Worm (Caenorhabditis elegans) whole organism, mixed stage, embryonic: ENCODE measurements around the gene M05D6.5.

Experiments
- ceh-43 ChIP-seq: fragments of 200-800 bp; sonication (Bioruptor generic); optimal IDR thresholded peaks from 2 replicates; lab custom pipeline; 2018; ENCODE audit warnings: mild to moderate bottlenecking, missing genetic modification characterization, moderate library complexity, missing compliant biosample characterization
- flh-1 ChIP-seq: fragments of 200-800 bp; sonication (Bioruptor generic); optimal IDR thresholded peaks from 2 replicates; lab custom pipeline; 2018; ENCODE audit warnings: mild to moderate bottlenecking, missing genetic modification characterization, moderate library complexity, missing compliant biosample characterization
- lin-13 ChIP-seq: fragments of 150-350 bp; optimal IDR thresholded peaks from 2 replicates; lab custom pipeline; 2014; ENCODE audit warnings: missing biosample characterization, missing genetic modification characterization
- lsy-2 ChIP-seq: fragments of 150-350 bp; optimal IDR thresholded peaks from 2 replicates; lab custom pipeline; 2014; ENCODE audit warnings: missing biosample characterization, missing genetic modification characterization
- mep-1 ChIP-seq: fragments of 150-350 bp; optimal IDR thresholded peaks from 2 replicates; lab custom pipeline; 2017; ENCODE audit warnings: missing biosample characterization, missing genetic modification reagents, missing genetic modification characterization, inconsistent platforms
- mls-2 ChIP-seq: sonication (generic microtip); optimal IDR thresholded peaks from 2 replicates; lab custom pipeline; 2016; ENCODE audit warnings: mild to moderate bottlenecking, missing genetic modification characterization, moderate library complexity, missing compliant biosample characterization
- nhr-12 ChIP-seq: fragments of 150-350 bp; optimal IDR thresholded peaks from 2 replicates; lab custom pipeline; 2014; ENCODE audit warnings: missing biosample characterization, missing genetic modification characterization
- nhr-28 ChIP-seq: fragments of 150-350 bp; optimal IDR thresholded peaks from 2 replicates; lab custom pipeline; 2014; ENCODE audit warnings: missing biosample characterization, missing genetic modification characterization
- snpc-4 ChIP-seq: fragments of 150-350 bp; optimal IDR thresholded peaks from 2 replicates; lab custom pipeline; 2014; ENCODE audit warnings: missing biosample characterization, missing genetic modification characterization
- unc-120 ChIP-seq: sonication (generic microtip); optimal IDR thresholded peaks from 2 replicates; lab custom pipeline; 2017; ENCODE audit warnings: missing genetic modification characterization, missing compliant biosample characterization; ENCODE audit not compliant: poor library complexity, severe bottlenecking
- unc-62 ChIP-seq: fragments of 150-350 bp; optimal IDR thresholded peaks from 2 replicates; lab custom pipeline; 2014; ENCODE audit warnings: missing biosample characterization, missing genetic modification reagents, missing genetic modification characterization
- ztf-11 ChIP-seq: fragments of 150-350 bp; optimal IDR thresholded peaks from 2 replicates; lab custom pipeline; 2014; ENCODE audit warnings: missing biosample characterization, missing genetic modification characterization

DNA sequence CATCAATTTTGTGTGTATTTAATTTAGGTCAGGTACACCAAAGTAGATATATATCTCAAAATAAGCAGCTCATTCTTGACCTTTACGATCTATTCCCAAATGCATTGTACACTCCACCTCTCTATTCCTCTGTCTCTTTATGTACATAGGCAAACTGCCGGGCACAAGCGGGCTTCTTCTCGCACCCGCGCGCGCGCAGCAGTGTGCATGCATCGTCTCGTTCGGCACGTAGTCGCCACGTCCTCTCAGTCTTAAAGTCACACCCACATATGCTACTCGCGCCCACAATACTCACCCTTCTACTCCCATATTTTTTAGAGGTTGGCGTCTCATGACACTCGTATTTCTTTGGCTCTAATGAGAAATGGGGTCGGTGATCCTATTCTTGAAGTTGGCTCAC lies 30.6 kb downstream of the M05D6.5 start:
- TF ChIP-seq lin-13 (no peak), mep-1 (tag; lab: Kevin White, UChicago) (no peak), snpc-4 (no peak), unc-62 (GFP tag; lab: Kevin White, UChicago) (no peak), ceh-43 (no peak), mls-2 (tag; lab: Kevin White, UChicago) (no peak), lsy-2 (tag; lab: Kevin White, UChicago) (no peak), ztf-11 (tag; lab: Kevin White, UChicago) (no peak), nhr-28 (tag; lab: Kevin White, UChicago) (no peak), nhr-12 (tag; lab: Kevin White, UChicago) (no peak), flh-1 (GFP tag; lab: Kevin White, UChicago) (no peak), unc-120 (tag; lab: Kevin White, UChicago) (no peak)
